Worm (Caenorhabditis elegans) whole organism, late embryonic: ENCODE data around the gene C46F9.6.

Experiments
- C08G9.2 ChIP-seq: sonication (generic microtip); optimal IDR thresholded peaks from 2 replicates; lab custom pipeline; 2016; ENCODE audit warnings: mild to moderate bottlenecking, missing genetic modification characterization, moderate library complexity, missing compliant biosample characterization
- dmd-4 ChIP-seq: sonication (generic microtip); optimal IDR thresholded peaks from 2 replicates; lab custom pipeline; 2016; ENCODE audit warnings: borderline replicate concordance, missing genetic modification characterization, missing compliant biosample characterization
- ets-4 ChIP-seq: sonication (generic microtip); optimal IDR thresholded peaks from 2 replicates; lab custom pipeline; 2016; ENCODE audit warnings: missing genetic modification characterization, missing compliant biosample characterization
- fax-1 ChIP-seq: sonication (generic microtip); optimal IDR thresholded peaks from 2 replicates; lab custom pipeline; 2016; ENCODE audit warnings: missing genotype, missing genetic modification characterization, missing compliant biosample characterization
- fkh-10 ChIP-seq: fragments of 150-350 bp; optimal IDR thresholded peaks from 2 replicates; lab custom pipeline; 2014; ENCODE audit warnings: missing biosample characterization, missing genetic modification reagents, missing genetic modification characterization
- lin-11 ChIP-seq: fragments of 200-800 bp; sonication (Bioruptor generic); optimal IDR thresholded peaks from 2 replicates; lab custom pipeline; 2018; ENCODE audit warnings: mild to moderate bottlenecking, missing genetic modification characterization, missing compliant biosample characterization
- nhr-232 ChIP-seq: sonication (generic microtip); optimal IDR thresholded peaks from 2 replicates; lab custom pipeline; 2016; ENCODE audit warnings: missing genetic modification characterization, missing compliant biosample characterization
- pag-3 ChIP-seq: sonication (generic microtip); optimal IDR thresholded peaks from 2 replicates; lab custom pipeline; 2016; ENCODE audit warnings: missing compliant biosample characterization, missing genetic modification characterization, borderline replicate concordance
- pha-2 ChIP-seq: sonication (generic microtip); optimal IDR thresholded peaks from 2 replicates; lab custom pipeline; 2017; ENCODE audit warnings: mild to moderate bottlenecking, missing genetic modification characterization, missing compliant biosample characterization
- pha-4 ChIP-seq: fragments of 150-350 bp; optimal IDR thresholded peaks from 2 replicates; lab custom pipeline; 2018; ENCODE audit warnings: missing biosample characterization, missing genetic modification reagents, missing genetic modification characterization
- ref-2 ChIP-seq: sonication (generic microtip); optimal IDR thresholded peaks from 2 replicates; lab custom pipeline; 2016; ENCODE audit warnings: missing genetic modification characterization, missing compliant biosample characterization
- ttx-3 ChIP-seq: sonication (generic microtip); optimal IDR thresholded peaks from 2 replicates; lab custom pipeline; 2016; ENCODE audit warnings: missing genetic modification reagents, missing genetic modification characterization, missing compliant biosample characterization
- unc-55 ChIP-seq: sonication (generic microtip); optimal IDR thresholded peaks from 2 replicates; lab custom pipeline; 2017; ENCODE audit warnings: missing biosample characterization, missing genetic modification reagents, missing genetic modification characterization
- unc-86 ChIP-seq: sonication (generic microtip); optimal IDR thresholded peaks from 2 replicates; lab custom pipeline; 2016; ENCODE audit warnings: missing genetic modification characterization, missing compliant biosample characterization

DNA sequence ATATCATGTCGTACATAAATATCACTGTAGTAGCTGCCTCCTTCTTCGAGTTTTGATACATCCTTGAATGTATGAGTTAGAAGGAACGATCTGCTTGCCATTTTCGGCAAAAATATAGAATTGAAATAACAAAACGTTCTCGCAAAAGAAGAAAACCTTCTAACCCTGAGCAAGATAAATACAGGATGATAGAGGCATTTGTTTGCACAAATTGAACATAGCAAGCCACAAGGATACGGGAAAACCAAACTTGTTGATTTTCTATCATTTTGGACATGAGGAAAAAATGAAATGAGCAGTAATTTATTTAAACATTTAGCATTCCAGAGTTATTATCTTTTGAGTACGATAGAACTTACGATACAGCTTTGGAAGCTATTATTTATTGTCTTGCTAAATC, 9.0 kb upstream of the C46F9.6 start, which contains the start of gene math-8:
- TF ChIP-seq nhr-232 (tag; lab: Kevin White, UChicago) (no peak), unc-55 (GFP tag; lab: Kevin White, UChicago) (no peak), pag-3 (no peak), pha-4 (no peak), ets-4 (no peak), fkh-10 (GFP tag; lab: Kevin White, UChicago) (no peak), lin-11 (no peak), unc-86 (no peak), ttx-3 (tag; lab: Kevin White, UChicago) (no peak), ref-2 (tag; lab: Kevin White, UChicago) (no peak), C08G9.2 (tag; lab: Kevin White, UChicago) (no peak), pha-2 (tag; lab: Kevin White, UChicago) (no peak), fax-1 (tag; lab: Kevin White, UChicago) (no peak), dmd-4 (tag; lab: Kevin White, UChicago) (no peak)
